Fruit fly (Drosophila melanogaster) whole organism, prepupa: Measurements from ENCODE around the gene CG7369.

ENCODE experiments used
- Blimp-1 ChIP-seq: fragments of 200-800 bp; sonication (Bioruptor generic); optimal IDR thresholded peaks from 3 replicates; lab custom pipeline; 2017; ENCODE audit warnings: missing biosample characterization, missing genetic modification characterization, mild to moderate bottlenecking, moderate library complexity, missing genetic modification reagents
- CG11294 ChIP-seq: fragments of 200-800 bp; sonication (Bioruptor generic); IDR thresholded peaks from 2 replicates; pipeline ENCODE4 v1.3.6; 2022; ENCODE audit warnings: missing biosample characterization, missing genetic modification characterization
- CG11762 ChIP-seq: fragments of 200-800 bp; sonication (Bioruptor generic); optimal IDR thresholded peaks from 3 replicates; lab custom pipeline; 2016; ENCODE audit warnings: missing biosample characterization, missing genetic modification characterization; ENCODE audit not compliant: insufficient read depth
- CG11902 ChIP-seq: fragments of 200-800 bp; sonication (Bioruptor generic); optimal IDR thresholded peaks from 3 replicates; lab custom pipeline; 2016; ENCODE audit warnings: missing biosample characterization, missing genetic modification characterization
- CG15336 ChIP-seq: fragments of 200-800 bp; sonication (Bioruptor generic); IDR thresholded peaks from 2 replicates; pipeline ENCODE4 v1.3.6; 2022; ENCODE audit warnings: missing biosample characterization, missing genetic modification characterization
- CG16779 ChIP-seq: fragments of 200-800 bp; sonication (Bioruptor generic); optimal IDR thresholded peaks from 3 replicates; lab custom pipeline; 2017; ENCODE audit warnings: missing biosample characterization, mild to moderate bottlenecking, missing genetic modification characterization
- CG31627 ChIP-seq: fragments of 200-800 bp; sonication (Bioruptor generic); optimal IDR thresholded peaks from 3 replicates; lab custom pipeline; 2016; ENCODE audit warnings: missing biosample characterization, missing genetic modification characterization
- CG32006 ChIP-seq: fragments of 200-800 bp; sonication (Bioruptor generic); optimal IDR thresholded peaks from 3 replicates; lab custom pipeline; 2017; ENCODE audit warnings: missing biosample characterization, mild to moderate bottlenecking, missing genetic modification characterization
- CG3919 ChIP-seq: fragments of 200-800 bp; sonication (Bioruptor generic); optimal IDR thresholded peaks from 3 replicates; lab custom pipeline; 2016; ENCODE audit warnings: missing biosample characterization, missing genetic modification characterization
- CG6163 ChIP-seq: fragments of 200-800 bp; sonication (Bioruptor generic); IDR thresholded peaks from 3 replicates; pipeline ENCODE4 v1.3.6; 2022; ENCODE audit warnings: missing biosample characterization, missing genetic modification characterization
- CG6276 ChIP-seq: fragments of 200-800 bp; sonication (Bioruptor generic); optimal IDR thresholded peaks from 2 replicates; lab custom pipeline; 2017; ENCODE audit warnings: missing biosample characterization, mild to moderate bottlenecking, missing genetic modification characterization
- CG6792 ChIP-seq: fragments of 200-800 bp; sonication (Bioruptor generic); optimal IDR thresholded peaks from 3 replicates; lab custom pipeline; 2016; ENCODE audit warnings: missing biosample characterization, missing genetic modification characterization
- CG6808 ChIP-seq: fragments of 200-800 bp; sonication (Bioruptor generic); optimal IDR thresholded peaks from 3 replicates; lab custom pipeline; 2017; ENCODE audit warnings: missing biosample characterization, missing genetic modification characterization, mild to moderate bottlenecking, moderate library complexity, missing genetic modification reagents
- CG6854 ChIP-seq: fragments of 200-800 bp; sonication (Bioruptor generic); optimal IDR thresholded peaks from 2 replicates; lab custom pipeline; 2017; ENCODE audit warnings: missing biosample characterization, mild to moderate bottlenecking, missing genetic modification characterization
- CG7368 ChIP-seq: fragments of 200-800 bp; sonication (Bioruptor generic); optimal IDR thresholded peaks from 3 replicates; lab custom pipeline; 2016; ENCODE audit warnings: missing biosample characterization, missing genetic modification characterization
- CG8119 ChIP-seq: fragments of 200-800 bp; sonication (Bioruptor generic); IDR thresholded peaks from 3 replicates; pipeline ENCODE4 v1.3.6; 2022; ENCODE audit warnings: missing biosample characterization, missing genetic modification characterization
- CG9139 ChIP-seq: fragments of 200-800 bp; sonication (Bioruptor generic); optimal IDR thresholded peaks from 3 replicates; lab custom pipeline; 2017; ENCODE audit warnings: missing biosample characterization, mild to moderate bottlenecking, missing genetic modification characterization
- Ets21C ChIP-seq: fragments of 200-800 bp; sonication (Bioruptor generic); optimal IDR thresholded peaks from 3 replicates; lab custom pipeline; 2016; ENCODE audit warnings: missing biosample characterization, missing genetic modification characterization
- Lpt ChIP-seq: fragments of 200-800 bp; sonication (Bioruptor generic); optimal IDR thresholded peaks from 3 replicates; lab custom pipeline; 2016; ENCODE audit warnings: missing biosample characterization, missing genetic modification characterization
- Smox ChIP-seq: fragments of 200-800 bp; sonication (Bioruptor generic); optimal IDR thresholded peaks from 3 replicates; lab custom pipeline; 2016; ENCODE audit warnings: missing biosample characterization, missing genetic modification characterization
- Sox102F ChIP-seq: fragments of 200-800 bp; sonication (Bioruptor generic); optimal IDR thresholded peaks from 2 replicates; lab custom pipeline; 2016; ENCODE audit warnings: missing biosample characterization, mild to moderate bottlenecking, missing genetic modification characterization
- Sox14 ChIP-seq: fragments of 200-800 bp; sonication (Bioruptor generic); optimal IDR thresholded peaks from 3 replicates; lab custom pipeline; 2016; ENCODE audit warnings: missing biosample characterization, missing genetic modification characterization
- Sox15 ChIP-seq: fragments of 200-800 bp; sonication (Bioruptor generic); optimal IDR thresholded peaks from 3 replicates; lab custom pipeline; 2016; ENCODE audit warnings: missing biosample characterization, missing genetic modification characterization
- achi ChIP-seq: fragments of 200-800 bp; sonication (Bioruptor generic); optimal IDR thresholded peaks from 3 replicates; lab custom pipeline; 2016; ENCODE audit warnings: missing biosample characterization, missing genetic modification characterization
- acj6 ChIP-seq: fragments of 200-800 bp; sonication (Bioruptor generic); optimal IDR thresholded peaks from 3 replicates; lab custom pipeline; 2016; ENCODE audit warnings: missing biosample characterization, missing genetic modification characterization
- cyc ChIP-seq: fragments of 200-800 bp; sonication (Bioruptor generic); optimal IDR thresholded peaks from 3 replicates; lab custom pipeline; 2016; ENCODE audit warnings: missing biosample characterization, missing genetic modification characterization
- dsx ChIP-seq: fragments of 200-800 bp; optimal IDR thresholded peaks from 3 replicates; lab custom pipeline; 2019; ENCODE audit warnings: missing biosample characterization, mild to moderate bottlenecking, missing genetic modification characterization, moderate library complexity; ENCODE audit not compliant: poor library complexity, severe bottlenecking
- eg ChIP-seq: fragments of 200-800 bp; sonication (Bioruptor generic); IDR thresholded peaks from 3 replicates; pipeline ENCODE4 v1.3.6; 2022; ENCODE audit warnings: missing biosample characterization, missing genetic modification characterization
- esn ChIP-seq: fragments of 200-800 bp; sonication (Bioruptor generic); optimal IDR thresholded peaks from 2 replicates; lab custom pipeline; 2016; ENCODE audit warnings: missing biosample characterization, mild to moderate bottlenecking, missing genetic modification characterization, moderate library complexity
- lz ChIP-seq: fragments of 200-800 bp; sonication (Bioruptor generic); optimal IDR thresholded peaks from 3 replicates; lab custom pipeline; 2016; ENCODE audit warnings: missing biosample characterization, missing genetic modification characterization
- pdm3 ChIP-seq: fragments of 200-800 bp; sonication (Bioruptor generic); optimal IDR thresholded peaks from 3 replicates; lab custom pipeline; 2016; ENCODE audit warnings: missing biosample characterization, missing genetic modification characterization
- ss ChIP-seq, 2 experiments: fragments of 200-800 bp; sonication (Bioruptor generic); optimal IDR thresholded peaks; 2 replicates in 1 of 2; 3 replicates in 1 of 2; lab custom pipeline; 2017 to 2018; ENCODE audit warnings: mild to moderate bottlenecking in 2 of 2, missing biosample characterization in 2 of 2, missing genetic modification characterization in 2 of 2, moderate library complexity in 1 of 2
- svp ChIP-seq: fragments of 200-800 bp; sonication (Bioruptor generic); peaks from one replicate; lab custom pipeline; 2016; ENCODE audit warnings: missing biosample characterization, missing genetic modification characterization
- topi ChIP-seq: fragments of 200-800 bp; sonication (Bioruptor generic); optimal IDR thresholded peaks from 3 replicates; lab custom pipeline; 2016; ENCODE audit warnings: missing biosample characterization, missing genetic modification characterization
- vri ChIP-seq: fragments of 200-800 bp; sonication (Bioruptor generic); optimal IDR thresholded peaks from 3 replicates; lab custom pipeline; 2016; ENCODE audit warnings: missing biosample characterization, mild to moderate bottlenecking, missing genetic modification characterization

Gene CG7369

dm6 chr3L:22749147-22749550, 7.6 kb downstream of the CG7369 start, which contains the start of gene SPoCk (continued):
- TF ChIP-seq CG8119 (GFP tag; lab: Robert Waterston, UW) (no peak), Blimp-1 (GFP tag; lab: Kevin White, UChicago) (no peak), CG11762 (GFP tag; lab: Kevin White, UChicago) (no peak), acj6 (GFP tag; lab: Kevin White, UChicago) (no peak), achi (GFP tag; lab: Kevin White, UChicago) (no peak), CG9139 (GFP tag; lab: Kevin White, UChicago) (no peak), Ets21C (GFP tag; lab: Kevin White, UChicago) (no peak), eg (GFP tag; lab: Robert Waterston, UW) (no peak), CG16779 (tag; lab: Kevin White, UChicago) (no peak), CG11902 (GFP tag; lab: Kevin White, UChicago) (no peak)

dm6 chr3L:22749987-22750386, 8.4 kb downstream of the CG7369 start:
- no peak for TF ChIP-seq CG6276 (GFP tag; lab: Kevin White, UChicago)
- TF ChIP-seq CG6808 (GFP tag; lab: Kevin White, UChicago) = no peak
- TF ChIP-seq lz (GFP tag; lab: Kevin White, UChicago) = no peak
- TF ChIP-seq, all 60 proteins: peak for 0

dm6 chr3L:22773383-22773873, 31.8 kb downstream of the CG7369 start:
- no peak for TF ChIP-seq cyc (GFP tag; lab: Kevin White, UChicago)
- peak; percentile 10 for TF ChIP-seq Lpt (GFP tag; lab: Kevin White, UChicago)
- no peak for TF ChIP-seq CG31627 (GFP tag; lab: Kevin White, UChicago)
- peak; percentile 29 for TF ChIP-seq Sox14 (GFP tag; lab: Kevin White, UChicago)
- no peak for TF ChIP-seq Sox15 (GFP tag; lab: Kevin White, UChicago)
- no peak for TF ChIP-seq acj6 (GFP tag; lab: Kevin White, UChicago)
- TF ChIP-seq ss (GFP tag; optimal IDR thresholded peaks at IDR 0.05; lab: Kevin White, UChicago) = peak in 1 of 2 experiments; percentile 51
- no peak for TF ChIP-seq vri
- TF ChIP-seq CG32006 (GFP tag; lab: Kevin White, UChicago) = no peak
- peak; percentile 14 for TF ChIP-seq esn
- TF ChIP-seq pdm3 (GFP tag; lab: Kevin White, UChicago) = no peak
- TF ChIP-seq CG11762 (GFP tag; lab: Kevin White, UChicago) = no peak
- TF ChIP-seq svp (GFP tag; lab: Kevin White, UChicago) = peak; percentile 71
- TF ChIP-seq CG8119 (GFP tag; lab: Robert Waterston, UW) = no peak
- TF ChIP-seq CG6854 (GFP tag; lab: Kevin White, UChicago) = peak; percentile 22
- 0 out of 2 replicates have a peak, but pooled peaks have one; percentile 24 for TF ChIP-seq CG15336 (GFP tag; lab: Robert Waterston, UW)
- TF ChIP-seq CG6792 = no peak
- no peak for TF ChIP-seq CG11294
- peak; percentile 12 for TF ChIP-seq CG9139 (GFP tag; lab: Kevin White, UChicago)
- no peak for TF ChIP-seq CG3919
- peak; percentile 51; the same call in 1 of the 3 replicates for TF ChIP-seq CG6163
- TF ChIP-seq CG7368 (GFP tag; lab: Kevin White, UChicago) = no peak
- TF ChIP-seq dsx (GFP tag; lab: Kevin White, UChicago) = no peak
- no peak for TF ChIP-seq Smox (GFP tag; lab: Kevin White, UChicago)
- peak; percentile 1 for TF ChIP-seq CG6808 (GFP tag; lab: Kevin White, UChicago)
- TF ChIP-seq eg (GFP tag; lab: Robert Waterston, UW) = 0 out of 3 replicates have a peak, but pooled peaks have one; percentile 41

dm6 chr3L:22774479-22774878, 32.9 kb downstream of the CG7369 start:
- TF ChIP-seq eg (GFP tag; lab: Robert Waterston, UW) = no peak
- no peak for TF ChIP-seq topi (GFP tag; lab: Kevin White, UChicago)
- TF ChIP-seq svp (GFP tag; lab: Kevin White, UChicago) = peak; percentile 92
- peak; percentile 20 for TF ChIP-seq cyc (GFP tag; lab: Kevin White, UChicago)
- TF ChIP-seq Sox102F = peak; percentile 11
- no peak for TF ChIP-seq CG6854 (GFP tag; lab: Kevin White, UChicago)
